Fruit fly (Drosophila melanogaster) whole organism, embryonic: ENCODE measurements around the gene Srp14.

Experiments used
- Adf1 ChIP-seq: fragments of 200-800 bp; sonication (Bioruptor generic); IDR thresholded peaks from 2 replicates; pipeline ENCODE4 v1.3.6; 2022; ENCODE audit warnings: missing biosample characterization, missing genetic modification characterization
- CG10979 ChIP-seq: fragments of 200-800 bp; sonication (Bioruptor generic); optimal IDR thresholded peaks from 2 replicates; lab custom pipeline; 2018; ENCODE audit warnings: missing biosample characterization, mild to moderate bottlenecking, missing genetic modification characterization, moderate library complexity
- CG11456 ChIP-seq: fragments of 200-800 bp; sonication (Bioruptor generic); IDR thresholded peaks from 3 replicates; pipeline ENCODE4 v1.3.6; 2022; ENCODE audit warnings: missing biosample characterization, missing genetic modification characterization
- CG11723 ChIP-seq: fragments of 200-800 bp; sonication (Bioruptor generic); optimal IDR thresholded peaks from 2 replicates; lab custom pipeline; 2017; ENCODE audit warnings: missing biosample characterization, mild to moderate bottlenecking, missing genetic modification characterization
- CG12071 ChIP-seq: fragments of 200-800 bp; sonication (Bioruptor generic); optimal IDR thresholded peaks from 3 replicates; lab custom pipeline; 2018; ENCODE audit warnings: missing biosample characterization, mild to moderate bottlenecking, missing genetic modification characterization
- CG12236 ChIP-seq: fragments of 200-800 bp; sonication (Bioruptor generic); optimal IDR thresholded peaks from 2 replicates; lab custom pipeline; 2016; ENCODE audit warnings: missing biosample characterization, missing genetic modification characterization
- CG13123 ChIP-seq: fragments of 200-800 bp; sonication (Bioruptor generic); optimal IDR thresholded peaks from 2 replicates; lab custom pipeline; 2016; ENCODE audit warnings: missing biosample characterization, missing genetic modification characterization
- CG13287 ChIP-seq: fragments of 200-800 bp; sonication (Bioruptor generic); IDR thresholded peaks from 2 replicates; pipeline ENCODE4 v1.3.6; 2022; ENCODE audit warnings: missing biosample characterization, missing genetic modification characterization; ENCODE audit not compliant: partially characterized antibody
- CG13296 ChIP-seq: fragments of 200-800 bp; sonication (Bioruptor generic); optimal IDR thresholded peaks from 3 replicates; lab custom pipeline; 2018; ENCODE audit warnings: missing biosample characterization, mild to moderate bottlenecking, missing genetic modification characterization
- CG14050 ChIP-seq: fragments of 200-800 bp; sonication (Bioruptor generic); IDR thresholded peaks from 3 replicates; pipeline ENCODE4 v1.3.6; 2022; ENCODE audit warnings: missing biosample characterization, missing genetic modification characterization
- CG16779 ChIP-seq: fragments of 200-800 bp; sonication (Bioruptor generic); IDR thresholded peaks from 2 replicates; pipeline ENCODE4 v1.3.6; 2022; ENCODE audit warnings: missing biosample characterization, missing genetic modification characterization
- CG17359 ChIP-seq: fragments of 200-800 bp; sonication (Bioruptor generic); optimal IDR thresholded peaks from 3 replicates; lab custom pipeline; 2018; ENCODE audit warnings: missing biosample characterization, mild to moderate bottlenecking, missing genetic modification characterization, moderate library complexity
- CG18011 ChIP-seq: fragments of 200-800 bp; sonication (Bioruptor generic); optimal IDR thresholded peaks from 2 replicates; lab custom pipeline; 2017; ENCODE audit warnings: missing biosample characterization, missing genetic modification characterization, mild to moderate bottlenecking, moderate library complexity, missing genotype
- CG2120 ChIP-seq: fragments of 200-800 bp; sonication (Bioruptor generic); optimal IDR thresholded peaks from 3 replicates; lab custom pipeline; 2016; ENCODE audit warnings: missing biosample characterization, missing genetic modification characterization
- CG33213 ChIP-seq: fragments of 200-800 bp; sonication (Bioruptor generic); optimal IDR thresholded peaks from 3 replicates; lab custom pipeline; 2016; ENCODE audit warnings: missing biosample characterization, missing genetic modification characterization
- CG3407 ChIP-seq: fragments of 200-800 bp; sonication (Bioruptor generic); optimal IDR thresholded peaks from 2 replicates; lab custom pipeline; 2018; ENCODE audit warnings: missing biosample characterization, mild to moderate bottlenecking, missing genetic modification characterization
- CG34224 ChIP-seq: fragments of 200-800 bp; sonication (Bioruptor generic); IDR thresholded peaks from 3 replicates; pipeline ENCODE4 v1.3.6; 2022; ENCODE audit warnings: missing biosample characterization, missing genetic modification characterization; ENCODE audit not compliant: partially characterized antibody
- CG3995 ChIP-seq: fragments of 200-800 bp; sonication (Bioruptor generic); optimal IDR thresholded peaks from 3 replicates; lab custom pipeline; 2016; ENCODE audit warnings: missing biosample characterization, missing genetic modification characterization
- CG6813 ChIP-seq: fragments of 200-800 bp; sonication (Bioruptor generic); optimal IDR thresholded peaks from 2 replicates; lab custom pipeline; 2017; ENCODE audit warnings: missing biosample characterization, missing genetic modification characterization, mild to moderate bottlenecking, moderate library complexity, missing genetic modification reagents
- CG8281 ChIP-seq: fragments of 200-800 bp; sonication (Bioruptor generic); optimal IDR thresholded peaks from 2 replicates; lab custom pipeline; 2018; ENCODE audit warnings: missing biosample characterization, mild to moderate bottlenecking, missing genetic modification characterization, moderate library complexity
- CG9817 ChIP-seq: fragments of 200-800 bp; sonication (Bioruptor generic); optimal IDR thresholded peaks from 2 replicates; lab custom pipeline; 2018; ENCODE audit warnings: missing biosample characterization, mild to moderate bottlenecking, missing genetic modification characterization, moderate library complexity
- Eip74EF ChIP-seq, 2 experiments: fragments of 200-800 bp in 1 of 2; fragments of >200 bp in 1 of 2; sonication (Bioruptor generic) in 1 of 2; optimal IDR thresholded peaks; 2 replicates each; lab custom pipeline; 2017 to 2019; ENCODE audit warnings: missing biosample characterization in 2 of 2, missing genetic modification characterization in 2 of 2, mild to moderate bottlenecking in 1 of 2, moderate library complexity in 1 of 2
- Fer3 ChIP-seq: fragments of 200-800 bp; sonication (Bioruptor generic); optimal IDR thresholded peaks from 2 replicates; lab custom pipeline; 2018; ENCODE audit warnings: missing biosample characterization, mild to moderate bottlenecking, missing genetic modification characterization, moderate library complexity
- Hand ChIP-seq: fragments of 200-800 bp; sonication (Bioruptor generic); optimal IDR thresholded peaks from 2 replicates; lab custom pipeline; 2017; ENCODE audit warnings: mild to moderate bottlenecking, missing biosample characterization, missing genetic modification reagents, missing genetic modification characterization
- Lim3 ChIP-seq: fragments of 200-800 bp; sonication (Bioruptor generic); IDR thresholded peaks from 2 replicates; pipeline ENCODE4 v1.3.6; 2022; ENCODE audit warnings: missing biosample characterization, missing genetic modification characterization
- MESR4 ChIP-seq: fragments of 200-800 bp; sonication (Bioruptor generic); optimal IDR thresholded peaks from 2 replicates; lab custom pipeline; 2018; ENCODE audit warnings: missing biosample characterization, mild to moderate bottlenecking, missing genetic modification characterization, moderate library complexity
- Max ChIP-seq: fragments of 200-800 bp; sonication (Bioruptor generic); optimal IDR thresholded peaks from 2 replicates; lab custom pipeline; 2016; ENCODE audit warnings: missing biosample characterization, mild to moderate bottlenecking, missing genetic modification characterization
- Mrtf ChIP-seq: fragments of 200-800 bp; sonication (Bioruptor generic); IDR thresholded peaks from 3 replicates; pipeline ENCODE4 v1.3.6; 2022; ENCODE audit warnings: missing biosample characterization, missing genetic modification characterization
- Rx ChIP-seq: fragments of 200-800 bp; sonication (Bioruptor generic); IDR thresholded peaks from 2 replicates; pipeline ENCODE4 v1.3.6; 2022; ENCODE audit warnings: missing biosample characterization, missing genetic modification characterization
- Sox100B ChIP-seq: fragments of 200-800 bp; sonication (Bioruptor generic); optimal IDR thresholded peaks from 3 replicates; lab custom pipeline; 2018; ENCODE audit warnings: missing biosample characterization, mild to moderate bottlenecking, missing genetic modification characterization
- Sry-δ ChIP-seq: fragments of 200-800 bp; sonication (Bioruptor generic); optimal IDR thresholded peaks from 2 replicates; lab custom pipeline; 2016; ENCODE audit warnings: missing biosample characterization, missing genetic modification characterization
- Xbp1 ChIP-seq: fragments of 200-800 bp; sonication (Bioruptor generic); optimal IDR thresholded peaks from 3 replicates; lab custom pipeline; 2016; ENCODE audit warnings: missing biosample characterization, mild to moderate bottlenecking, missing genetic modification characterization
- ab ChIP-seq: fragments of 200-800 bp; sonication (Bioruptor generic); optimal IDR thresholded peaks from 2 replicates; lab custom pipeline; 2016; ENCODE audit warnings: missing biosample characterization, missing genetic modification characterization
- dati ChIP-seq: fragments of 200-800 bp; sonication (Bioruptor generic); IDR thresholded peaks from 2 replicates; pipeline ENCODE4 v1.3.6; 2022; ENCODE audit warnings: missing biosample characterization, missing genetic modification characterization
- emc ChIP-seq: fragments of 200-800 bp; sonication (Bioruptor generic); optimal IDR thresholded peaks from 2 replicates; lab custom pipeline; 2016; ENCODE audit warnings: missing biosample characterization, missing genetic modification characterization
- ewg ChIP-seq: fragments of 200-800 bp; sonication (Bioruptor generic); optimal IDR thresholded peaks from 3 replicates; lab custom pipeline; 2017; ENCODE audit warnings: mild to moderate bottlenecking, missing biosample characterization, missing genetic modification reagents, missing genetic modification characterization
- gem ChIP-seq: fragments of 200-800 bp; sonication (Bioruptor generic); optimal IDR thresholded peaks from 2 replicates; lab custom pipeline; 2019; ENCODE audit warnings: missing biosample characterization, mild to moderate bottlenecking, missing genetic modification characterization, moderate library complexity
- ham ChIP-seq: fragments of 200-800 bp; sonication (Bioruptor generic); IDR thresholded peaks from 2 replicates; pipeline ENCODE4 v1.3.6; 2022; ENCODE audit warnings: missing biosample characterization, missing genetic modification characterization
- hb ChIP-seq: fragments of 200-800 bp; sonication (Bioruptor generic); IDR thresholded peaks from 3 replicates; pipeline ENCODE4 v1.3.6; 2022; ENCODE audit warnings: missing biosample characterization, missing genetic modification characterization; ENCODE audit not compliant: partially characterized antibody
- jigr1 ChIP-seq: fragments of 200-800 bp; sonication (Bioruptor generic); IDR thresholded peaks from 3 replicates; pipeline ENCODE4 v1.3.6; 2022; ENCODE audit warnings: missing biosample characterization, missing genetic modification characterization
- kni ChIP-seq: fragments of 200-800 bp; sonication (Bioruptor generic); optimal IDR thresholded peaks from 3 replicates; lab custom pipeline; 2017; ENCODE audit warnings: mild to moderate bottlenecking, missing biosample characterization, missing genetic modification reagents, missing genetic modification characterization
- lilli ChIP-seq: fragments of 200-800 bp; sonication (Bioruptor generic); optimal IDR thresholded peaks from 3 replicates; lab custom pipeline; 2016; ENCODE audit warnings: missing biosample characterization, missing genetic modification characterization
- lmd ChIP-seq: fragments of 200-800 bp; sonication (Bioruptor generic); IDR thresholded peaks from 2 replicates; pipeline ENCODE4 v1.3.6; 2022; ENCODE audit warnings: missing biosample characterization, missing genetic modification characterization
- pros ChIP-seq: fragments of 200-800 bp; sonication (Bioruptor generic); optimal IDR thresholded peaks from 3 replicates; lab custom pipeline; 2019; ENCODE audit warnings: missing biosample characterization, mild to moderate bottlenecking, missing genetic modification characterization, moderate library complexity
- row ChIP-seq: fragments of 200-800 bp; sonication (Bioruptor generic); IDR thresholded peaks from 3 replicates; pipeline ENCODE4 v1.3.6; 2022; ENCODE audit warnings: missing biosample characterization, missing genetic modification characterization
- salm ChIP-seq: fragments of 200-800 bp; sonication (Bioruptor generic); optimal IDR thresholded peaks from 2 replicates; lab custom pipeline; 2018; ENCODE audit warnings: missing biosample characterization, mild to moderate bottlenecking, missing genetic modification characterization
- schlank ChIP-seq: fragments of 200-800 bp; sonication (Bioruptor generic); optimal IDR thresholded peaks from 2 replicates; lab custom pipeline; 2018; ENCODE audit warnings: missing biosample characterization, mild to moderate bottlenecking, missing genetic modification characterization
- shn ChIP-seq: fragments of 200-800 bp; sonication (Bioruptor generic); optimal IDR thresholded peaks from 3 replicates; lab custom pipeline; 2016; ENCODE audit warnings: missing biosample characterization, missing genetic modification characterization
- trem ChIP-seq: fragments of 200-800 bp; optimal IDR thresholded peaks from 3 replicates; lab custom pipeline; 2019; ENCODE audit warnings: missing biosample characterization, mild to moderate bottlenecking, missing genetic modification characterization, moderate library complexity
- tx ChIP-seq: fragments of 200-800 bp; sonication (Bioruptor generic); optimal IDR thresholded peaks from 2 replicates; lab custom pipeline; 2016; ENCODE audit warnings: missing biosample characterization, missing genetic modification characterization
- zf30C ChIP-seq: fragments of 200-800 bp; sonication (Bioruptor generic); optimal IDR thresholded peaks from 3 replicates; lab custom pipeline; 2018; ENCODE audit warnings: missing biosample characterization, mild to moderate bottlenecking, missing genetic modification characterization

Srp14 gene

dm6 chr3R:20555023-20555422 lies 24.9 kb upstream of the Srp14 start (continued):
- TF ChIP-seq CG13287 (GFP tag; lab: Robert Waterston, UW) (no peak), CG3995 (GFP tag; lab: Kevin White, UChicago) (no peak), CG9817 (tag; lab: Kevin White, UChicago) (no peak), ewg (GFP tag; lab: Kevin White, UChicago) (no peak), Rx (no peak), CG34224 (GFP tag; lab: Robert Waterston, UW) (no peak), dati (GFP tag; lab: Robert Waterston, UW) (no peak), CG14050 (peak; percentile 58; the same call in 2 of the 3 replicates), Mrtf (GFP tag; lab: Robert Waterston, UW) (no peak), CG33213 (no peak), row (GFP tag; lab: Robert Waterston, UW) (0 out of 3 replicates have a peak, but pooled peaks have one; percentile 11), salm (no peak), ab (no peak), Sox100B (GFP tag; lab: Kevin White, UChicago) (peak; percentile 56), hb (no peak), Xbp1 (GFP tag; lab: Kevin White, UChicago) (no peak), schlank (tag; lab: Kevin White, UChicago) (no peak), Eip74EF (GFP tag; optimal IDR thresholded peaks at IDR 0.05; lab: Kevin White, UChicago) (peak in 1 of 2 experiments; percentile 56), emc (peak; percentile 35), CG12071 (GFP tag; lab: Kevin White, UChicago) (no peak), Adf1 (no peak), CG10979 (tag; lab: Kevin White, UChicago) (peak; percentile 51), jigr1 (GFP tag; lab: Robert Waterston, UW) (no peak), lilli (GFP tag; lab: Kevin White, UChicago) (no peak), CG16779 (no peak), CG3407 (no peak), CG2120 (GFP tag; lab: Kevin White, UChicago) (no peak), Max (no peak), CG8281 (tag; lab: Kevin White, UChicago) (peak; percentile 12), CG17359 (tag; lab: Kevin White, UChicago) (peak; percentile 45), CG11456 (no peak), CG13296 (GFP tag; lab: Kevin White, UChicago) (peak; percentile 73), shn (GFP tag; lab: Kevin White, UChicago) (no peak), trem (peak; percentile 2), gem (tag; lab: Kevin White, UChicago) (peak; percentile 72), CG11723 (no peak), CG12236 (GFP tag; lab: Kevin White, UChicago) (no peak), pros (GFP tag; lab: Kevin White, UChicago) (no peak), kni (no peak), lmd (GFP tag; lab: Robert Waterston, UW) (peak; percentile 58), Sry-δ (no peak), tx (GFP tag; lab: Kevin White, UChicago) (no peak), MESR4 (no peak), Lim3 (no peak), Fer3 (tag; lab: Kevin White, UChicago) (peak; percentile 80), zf30C (no peak), CG13123 (no peak), CG18011 (GFP tag; lab: Kevin White, UChicago) (no peak), Hand (GFP tag; lab: Kevin White, UChicago) (no peak), ham (no peak), CG6813 (GFP tag; lab: Kevin White, UChicago) (peak; percentile 23)
